Worm (Caenorhabditis elegans) whole organism, L4/young adult: ENCODE results near the gene ZK380.4.

ENCODE experiments used
- W03F9.2 ChIP-seq: fragments of 150-350 bp; optimal IDR thresholded peaks from 2 replicates; lab custom pipeline; 2014; ENCODE audit warnings: missing biosample characterization, missing genetic modification characterization
- dao-5 ChIP-seq: sonication (generic microtip); optimal IDR thresholded peaks from 2 replicates; lab custom pipeline; 2016; ENCODE audit warnings: missing genotype, missing genetic modification characterization, moderate library complexity, missing compliant biosample characterization
- him-1 ChIP-seq: sonication (generic microtip); optimal IDR thresholded peaks from 2 replicates; lab custom pipeline; 2016; ENCODE audit warnings: missing genotype, missing genetic modification reagents, missing genetic modification characterization, missing compliant biosample characterization

ce11 chrX:1668748-1669147 is 17.0 kb upstream of the ZK380.4 start, which contains the start of gene R09H3.3:
- TF ChIP-seq him-1 (tag; lab: Kevin White, UChicago) = no peak
- no peak for TF ChIP-seq W03F9.2
- TF ChIP-seq dao-5 (tag; lab: Kevin White, UChicago) = no peak
